Worm (Caenorhabditis elegans) whole organism, L4 larva: ENCODE measurements around the gene nkat-1.

Experiments
- D1046.2 ChIP-seq: fragments of 200-800 bp; sonication (Bioruptor generic); IDR thresholded peaks from 2 replicates; pipeline ENCODE4 v1.3.6; 2022; ENCODE audit warnings: missing genetic modification characterization, missing compliant biosample characterization
- R02D3.7 ChIP-seq: fragments of 150-350 bp; sonication (generic microtip); optimal IDR thresholded peaks from 3 replicates; lab custom pipeline; 2014; ENCODE audit warnings: missing biosample characterization, missing genetic modification characterization
- Y5F2A.4 ChIP-seq: fragments of 200-800 bp; sonication (Bioruptor generic); optimal IDR thresholded peaks from 2 replicates; lab custom pipeline; 2018; ENCODE audit warnings: mild to moderate bottlenecking, missing genetic modification characterization, missing compliant biosample characterization
- ZK546.5 ChIP-seq, 2 experiments: sonication (generic microtip); optimal IDR thresholded peaks; 2 replicates each; lab custom pipeline; 2017; ENCODE audit warnings: missing biosample characterization in 2 of 2, missing genetic modification characterization in 2 of 2
- aly-2 ChIP-seq: sonication (generic microtip); optimal IDR thresholded peaks from 2 replicates; lab custom pipeline; 2018; ENCODE audit warnings: missing biosample characterization, missing genetic modification characterization
- ama-1 ChIP-seq: fragments of 150-350 bp; optimal IDR thresholded peaks from 2 replicates; lab custom pipeline; 2014; ENCODE audit warnings: inconsistent platforms, mixed read lengths
- arid-1 ChIP-seq: fragments of 200-800 bp; sonication (Bioruptor generic); conservative IDR thresholded peaks from 2 replicates; pipeline ENCODE4 v1.3.6; 2022; ENCODE audit warnings: missing genetic modification reagents, missing genetic modification characterization, missing compliant biosample characterization
- attf-4 ChIP-seq: sonication (generic microtip); optimal IDR thresholded peaks from 3 replicates; lab custom pipeline; 2017; ENCODE audit warnings: missing biosample characterization, missing genetic modification characterization
- daf-12 ChIP-seq: fragments of 150-350 bp; optimal IDR thresholded peaks from 2 replicates; lab custom pipeline; 2014; ENCODE audit warnings: missing biosample characterization, missing genetic modification reagents, missing genetic modification characterization
- daf-19 ChIP-seq: fragments of 200-800 bp; sonication (Bioruptor generic); conservative IDR thresholded peaks from 2 replicates; pipeline ENCODE4 v1.3.6; 2022; ENCODE audit warnings: missing genetic modification characterization, missing compliant biosample characterization
- egl-43 ChIP-seq: fragments of 200-800 bp; sonication (Bioruptor generic); IDR thresholded peaks from 2 replicates; pipeline ENCODE4 v1.3.6; 2022; ENCODE audit warnings: missing genetic modification reagents, missing genetic modification characterization, missing compliant biosample characterization
- fos-1 ChIP-seq: fragments of 150-350 bp; optimal IDR thresholded peaks from 2 replicates; lab custom pipeline; 2014; ENCODE audit warnings: missing biosample characterization, missing genetic modification characterization
- gei-8 ChIP-seq: fragments of 200-800 bp; sonication (Bioruptor generic); optimal IDR thresholded peaks from 2 replicates; lab custom pipeline; 2018; ENCODE audit warnings: mild to moderate bottlenecking, missing genetic modification characterization, missing compliant biosample characterization
- hmg-1.1 ChIP-seq: fragments of 200-800 bp; sonication (Bioruptor generic); IDR thresholded peaks from 2 replicates; pipeline ENCODE4 v1.3.6; 2022; ENCODE audit warnings: missing genetic modification reagents, missing genetic modification characterization, missing compliant biosample characterization
- lin-1 ChIP-seq: fragments of 200-800 bp; sonication (Bioruptor generic); IDR thresholded peaks from 2 replicates; pipeline ENCODE4 v1.3.6; 2022; ENCODE audit warnings: missing genetic modification reagents, missing genetic modification characterization, missing compliant biosample characterization
- lir-3 ChIP-seq: sonication (generic microtip); optimal IDR thresholded peaks from 2 replicates; lab custom pipeline; 2016; ENCODE audit warnings: mild to moderate bottlenecking, missing genetic modification characterization, missing compliant biosample characterization
- lsy-2 ChIP-seq, 2 experiments: fragments of 150-350 bp in 1 of 2; sonication (generic microtip) in 1 of 2; optimal IDR thresholded peaks; 2 replicates each; lab custom pipeline; 2014 to 2017; ENCODE audit warnings: missing biosample characterization in 2 of 2, missing genetic modification characterization in 2 of 2
- madf-9 ChIP-seq: fragments of 200-800 bp; sonication (Bioruptor generic); conservative IDR thresholded peaks from 2 replicates; pipeline ENCODE4 v1.3.6; 2022; ENCODE audit warnings: missing genetic modification reagents, missing genetic modification characterization, missing compliant biosample characterization
- mdl-1 ChIP-seq, 2 experiments: fragments of 150-350 bp in 1 of 2; sonication (generic microtip) in 1 of 2; optimal IDR thresholded peaks; 2 replicates each; lab custom pipeline; 2014 to 2017; ENCODE audit warnings: missing biosample characterization in 2 of 2, missing genetic modification characterization in 2 of 2
- mdt-29 ChIP-seq: fragments of 200-800 bp; sonication (Bioruptor generic); IDR thresholded peaks from 2 replicates; pipeline ENCODE4 v1.3.6; 2022; ENCODE audit warnings: missing genetic modification reagents, missing genetic modification characterization, missing compliant biosample characterization
- mxl-3 ChIP-seq: fragments of 200-800 bp; sonication (Bioruptor generic); optimal IDR thresholded peaks from 2 replicates; lab custom pipeline; 2018; ENCODE audit warnings: mild to moderate bottlenecking, missing genetic modification characterization, missing compliant biosample characterization
- nhr-10 ChIP-seq: fragments of 150-350 bp; optimal IDR thresholded peaks from 2 replicates; lab custom pipeline; 2014; ENCODE audit warnings: missing biosample characterization, missing genetic modification characterization
- nhr-11 ChIP-seq: fragments of 150-350 bp; optimal IDR thresholded peaks from 2 replicates; lab custom pipeline; 2014; ENCODE audit warnings: missing biosample characterization, missing genetic modification characterization
- nhr-41 ChIP-seq: fragments of 200-800 bp; sonication (Bioruptor generic); IDR thresholded peaks from 2 replicates; pipeline ENCODE4 v1.3.6; 2022; ENCODE audit warnings: missing genetic modification reagents, missing genetic modification characterization, missing compliant biosample characterization
- nhr-6 ChIP-seq: fragments of 150-350 bp; optimal IDR thresholded peaks from 2 replicates; lab custom pipeline; 2014; ENCODE audit warnings: missing biosample characterization, missing genetic modification characterization
- nhr-77 ChIP-seq: fragments of 150-350 bp; optimal IDR thresholded peaks from 2 replicates; lab custom pipeline; 2014; ENCODE audit warnings: missing biosample characterization, missing genetic modification characterization
- php-3 ChIP-seq: fragments of 200-800 bp; sonication (Bioruptor generic); IDR thresholded peaks from 2 replicates; pipeline ENCODE4 v1.3.6; 2022; ENCODE audit warnings: missing genetic modification reagents, missing genetic modification characterization, missing compliant biosample characterization
- saeg-2 ChIP-seq: fragments of 200-800 bp; sonication (Bioruptor generic); IDR thresholded peaks from 2 replicates; pipeline ENCODE4 v1.3.6; 2022; ENCODE audit warnings: missing genetic modification reagents, missing genetic modification characterization, missing compliant biosample characterization
- sdz-12 ChIP-seq: fragments of 200-800 bp; sonication (Bioruptor generic); optimal IDR thresholded peaks from 2 replicates; lab custom pipeline; 2018; ENCODE audit warnings: mild to moderate bottlenecking, missing genetic modification characterization, missing compliant biosample characterization
- tag-97 ChIP-seq: fragments of 200-800 bp; sonication (Bioruptor generic); IDR thresholded peaks from 2 replicates; pipeline ENCODE4 v1.3.6; 2022; ENCODE audit warnings: missing genetic modification characterization, missing compliant biosample characterization
- unc-130 ChIP-seq: sonication (generic microtip); optimal IDR thresholded peaks from 2 replicates; lab custom pipeline; 2016; ENCODE audit warnings: missing genetic modification reagents, missing genetic modification characterization, missing compliant biosample characterization
- unc-62 ChIP-seq, 3 experiments: fragments of 150-350 bp in 1 of 3; sonication (generic microtip); optimal IDR thresholded peaks in 2 of 3; peaks in 1 of 3; 1 replicate in 1 of 3; 2 replicates in 2 of 3; lab custom pipeline; 2014 to 2017; ENCODE audit warnings: missing biosample characterization in 3 of 3, missing genetic modification characterization in 3 of 3, missing genetic modification reagents in 3 of 3, missing genotype in 1 of 3
- vab-7 ChIP-seq: fragments of 200-800 bp; sonication (Bioruptor generic); IDR thresholded peaks from 2 replicates; pipeline ENCODE4 v1.3.6; 2022; ENCODE audit warnings: missing genetic modification reagents, missing genetic modification characterization, missing compliant biosample characterization
- zfp-2 ChIP-seq: sonication (generic microtip); optimal IDR thresholded peaks from 2 replicates; lab custom pipeline; 2016; ENCODE audit warnings: mild to moderate bottlenecking, missing genetic modification characterization, missing compliant biosample characterization
- zip-2 ChIP-seq: fragments of 150-350 bp; optimal IDR thresholded peaks from 2 replicates; lab custom pipeline; 2014; ENCODE audit warnings: missing biosample characterization, missing genetic modification characterization
- ztf-11 ChIP-seq: fragments of 150-350 bp; optimal IDR thresholded peaks from 2 replicates; lab custom pipeline; 2014; ENCODE audit warnings: missing biosample characterization, missing genetic modification characterization
- ztf-7 ChIP-seq: fragments of 150-350 bp; optimal IDR thresholded peaks from 2 replicates; lab custom pipeline; 2014; ENCODE audit warnings: missing biosample characterization, missing genetic modification characterization

Gene nkat-1

ce11 chrX:14115480-14116161, 24.3 kb downstream of the nkat-1 start, which contains the start of gene F28H6.7 (continued):
- TF ChIP-seq gei-8 (peak; percentile 30), mxl-3 (GFP tag; lab: Kevin White, UChicago) (no peak), zip-2 (tag; lab: Kevin White, UChicago) (no peak), nhr-6 (no peak), mdl-1 (tag; optimal IDR thresholded peaks at IDR 0.05; lab: Kevin White, UChicago) (no peak), php-3 (GFP tag; lab: Robert Waterston, UW) (peak; percentile 58; the same call in 1 of the 2 replicates), tag-97 (GFP tag; lab: Robert Waterston, UW) (no peak), aly-2 (tag; lab: Kevin White, UChicago) (no peak), fos-1 (tag; lab: Kevin White, UChicago) (no peak), nhr-11 (tag; lab: Kevin White, UChicago) (no peak), mdt-29 (GFP tag; lab: Robert Waterston, UW) (no peak), Y5F2A.4 (GFP tag; lab: Kevin White, UChicago) (peak; percentile 52), hmg-1.1 (GFP tag; lab: Robert Waterston, UW) (peak; percentile 82), zfp-2 (tag; lab: Kevin White, UChicago) (peak; percentile 9), ztf-7 (tag; lab: Kevin White, UChicago) (peak; percentile 17), ama-1 (lab: Kevin White, UChicago) (no peak), ZK546.5 (tag; optimal IDR thresholded peaks at IDR 0.05; lab: Kevin White, UChicago) (no peak), nhr-41 (GFP tag; lab: Robert Waterston, UW) (0 out of 2 replicates have a peak, but pooled peaks have one; percentile 64), lsy-2 (tag; optimal IDR thresholded peaks at IDR 0.05; lab: Kevin White, UChicago) (no peak), lin-1 (GFP tag; lab: Robert Waterston, UW) (no peak), vab-7 (peak; percentile 81), madf-9 (GFP tag; lab: Robert Waterston, UW) (0 out of 2 replicates have a peak, but pooled peaks have one; percentile 22)

ce11 chrX:14113347-14113746, 26.6 kb downstream of the nkat-1 start, which contains the start of gene nhr-281:
TSS of gene nhr-281 (minus strand) at chrX:14113447.
- TF ChIP-seq R02D3.7 (tag; lab: Kevin White, UChicago) (no peak), daf-19 (GFP tag; lab: Robert Waterston, UW) (no peak), nhr-10 (no peak), zfp-2 (tag; lab: Kevin White, UChicago) (no peak), ztf-11 (tag; lab: Kevin White, UChicago) (no peak), D1046.2 (GFP tag; lab: Robert Waterston, UW) (no peak), egl-43 (no peak), unc-130 (GFP tag; lab: Kevin White, UChicago) (no peak), gei-8 (no peak), daf-12 (tag; lab: Kevin White, UChicago) (no peak)
- TF ChIP-seq, all 104 proteins: peak for 0

- TF ChIP-seq unc-62 (GFP tag; optimal IDR thresholded peaks at IDR 0.05 in 1 of 2; lab: Kevin White, UChicago) (peak in 1 of 2 experiments; percentile 39), unc-62 (tag; optimal IDR thresholded peaks at IDR 0.05; lab: Kevin White, UChicago) (no peak), lir-3 (tag; lab: Kevin White, UChicago) (no peak)
Measured at ce11 chrX:14108245-14108644, 31.7 kb downstream of the nkat-1 start, which contains the start of gene F16B12.7. TSS of gene F16B12.7 (plus strand) at chrX:14108545.

ce11 chrX:14102474-14102873, 37.5 kb downstream of the nkat-1 start:
- TF ChIP-seq php-3 (GFP tag; lab: Robert Waterston, UW): no peak
- peak in 1 of 2 experiments; percentile 95 for TF ChIP-seq unc-62 (GFP tag; optimal IDR thresholded peaks at IDR 0.05 in 1 of 2; lab: Kevin White, UChicago)
- no peak for TF ChIP-seq unc-62 (tag; optimal IDR thresholded peaks at IDR 0.05; lab: Kevin White, UChicago)
- no peak for TF ChIP-seq arid-1 (GFP tag; lab: Robert Waterston, UW)
- TF ChIP-seq attf-4 (tag; lab: Kevin White, UChicago): no peak
- no peak for TF ChIP-seq saeg-2 (GFP tag; lab: Robert Waterston, UW)
- TF ChIP-seq sdz-12 (GFP tag; lab: Kevin White, UChicago): no peak
- no peak for TF ChIP-seq nhr-77 (tag; lab: Kevin White, UChicago)
